Worm (Caenorhabditis elegans): ENCODE results near the gene nhr-269.

DNA sequence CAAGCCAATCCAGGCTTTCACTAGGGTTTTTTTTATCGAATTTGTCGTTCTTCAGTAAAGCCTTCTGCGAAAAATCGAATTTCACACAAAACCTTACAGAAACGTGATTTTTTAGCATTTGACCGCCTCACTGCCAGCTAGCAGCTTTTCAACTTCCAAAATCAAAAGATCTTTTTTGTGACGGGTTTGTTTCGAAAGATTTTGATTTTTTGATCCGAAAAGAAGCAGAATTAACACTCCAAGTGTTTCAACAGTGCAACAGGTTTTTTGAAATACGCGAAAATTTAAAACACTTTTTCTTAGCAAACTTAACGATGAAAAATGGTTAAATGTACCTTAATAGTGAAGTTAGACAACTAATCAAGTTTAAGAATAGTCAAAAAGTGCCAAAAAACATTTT, 28.2 kb downstream of the nhr-269 start, which contains the start of gene clec-229:
- TF ChIP-seq ceh-39 (tag; optimal IDR thresholded peaks at IDR 0.05), result no peak
- TF ChIP-seq drap-1 (GFP tag; optimal IDR thresholded peaks at IDR 0.05), result no peak
- TF ChIP-seq snpc-4 (tag; optimal IDR thresholded peaks at IDR 0.05), result no peak
- no peak for TF ChIP-seq elt-3 (tag; optimal IDR thresholded peaks at IDR 0.05)
- TF ChIP-seq ces-1 (GFP tag; optimal IDR thresholded peaks at IDR 0.05), result no peak

Data from whole organism, mixed stage, embryonic.